ENCODE assay signal across 5 fruit fly cellular contexts in genomic region chr3R:8477361-8478007, dm6.
TF ChIP-seq lines count a peak whose summit lies in the region.

Gene CG45263, minus strand, starts transcription at chr3R:8477617.

- no peak for TF ChIP-seq CTCF in whole organism, embryonic (GFP tag; optimal IDR thresholded peaks at IDR 0.05; lab: Kevin White, UChicago)

TF ChIP-seq in whole organism, adult, 20 proteins besides CTCF, POLR2A, EP300 and RAD21:
- TF ChIP-seq CG14711 (tag; optimal IDR thresholded peaks at IDR 0.05; lab: Kevin White, UChicago) (no peak), CG7045 (GFP tag; optimal IDR thresholded peaks at IDR 0.05; lab: Kevin White, UChicago) (peak; percentile 19), Hr96 (GFP tag; optimal IDR thresholded peaks at IDR 0.05; lab: Kevin White, UChicago) (no peak), bab1 (GFP tag; optimal IDR thresholded peaks at IDR 0.05; lab: Kevin White, UChicago) (no peak), kay (GFP tag; lab: Kevin White, UChicago; ENCODE audit: borderline replicate concordance) (peak; percentile 21), cic (GFP tag; optimal IDR thresholded peaks at IDR 0.05; lab: Kevin White, UChicago) (no peak), CG7101 (tag; optimal IDR thresholded peaks at IDR 0.05; lab: Kevin White, UChicago) (no peak), CG5204 (GFP tag; optimal IDR thresholded peaks at IDR 0.05; lab: Kevin White, UChicago) (no peak)

TF ChIP-seq in whole organism, embryonic, 481 proteins besides CTCF, POLR2A, EP300 and RAD21 (continues in another document):
- peak; percentile 62; the same call in 2 of the 3 replicates for TF ChIP-seq CG6791 (GFP tag; IDR thresholded peaks at IDR 0.05; lab: Robert Waterston, UW; ENCODE audit: partially characterized antibody)
- TF ChIP-seq CG8290 (GFP tag; optimal IDR thresholded peaks at IDR 0.05; lab: Kevin White, UChicago), result no peak
- TF ChIP-seq CG8290 (tag; optimal IDR thresholded peaks at IDR 0.05; lab: Kevin White, UChicago), result peak in 1 of 2 experiments; percentile 34
- peak; percentile 76 for TF ChIP-seq stwl (tag; optimal IDR thresholded peaks at IDR 0.05; lab: Kevin White, UChicago)
- peak; percentile 4 for TF ChIP-seq caup (GFP tag; optimal IDR thresholded peaks at IDR 0.05; lab: Kevin White, UChicago; ENCODE audit: severe bottlenecking)
- peak; percentile 17; the same call in 1 of the 3 replicates for TF ChIP-seq CG34224 (GFP tag; IDR thresholded peaks at IDR 0.05; lab: Robert Waterston, UW; ENCODE audit: partially characterized antibody)
- TF ChIP-seq CG7556 (GFP tag; optimal IDR thresholded peaks at IDR 0.05; lab: Kevin White, UChicago), result no peak
- TF ChIP-seq CG2199 (GFP tag; IDR thresholded peaks at IDR 0.05; lab: Robert Waterston, UW), result 0 out of 3 replicates have a peak, but pooled peaks have one; percentile 61
- TF ChIP-seq CG12299 (tag; optimal IDR thresholded peaks at IDR 0.05; lab: Kevin White, UChicago), result no peak
- no peak for TF ChIP-seq CG7271 (tag; optimal IDR thresholded peaks at IDR 0.05; lab: Kevin White, UChicago)
- TF ChIP-seq CG18262 (tag; optimal IDR thresholded peaks at IDR 0.05; lab: Kevin White, UChicago), result no peak
- peak; percentile 35 for TF ChIP-seq abd-A (tag; optimal IDR thresholded peaks at IDR 0.05; lab: Kevin White, UChicago)
- TF ChIP-seq zen (tag; optimal IDR thresholded peaks at IDR 0.05; lab: Kevin White, UChicago), result peak; percentile 33
- no peak for TF ChIP-seq CG5245 (GFP tag; optimal IDR thresholded peaks at IDR 0.05; lab: Kevin White, UChicago)
- no peak for TF ChIP-seq CG17612 (GFP tag; IDR thresholded peaks at IDR 0.05; lab: Robert Waterston, UW)
- no peak for TF ChIP-seq trem (tag; optimal IDR thresholded peaks at IDR 0.05; lab: Kevin White, UChicago)
- peak; percentile 26; the same call in 1 of the 2 replicates for TF ChIP-seq CG13287 (GFP tag; IDR thresholded peaks at IDR 0.05; lab: Robert Waterston, UW; ENCODE audit: partially characterized antibody)
- TF ChIP-seq CG16813 (GFP tag; IDR thresholded peaks at IDR 0.05; lab: Robert Waterston, UW; ENCODE audit: partially characterized antibody), result peak; percentile 31; the same call in 1 of the 3 replicates

TF ChIP-seq in whole organism, prepupa, 60 proteins besides CTCF, POLR2A, EP300 and RAD21:
- TF ChIP-seq Eip75B (GFP tag; optimal IDR thresholded peaks at IDR 0.05; lab: Kevin White, UChicago) (peak; percentile 13), CG6792 (GFP tag; optimal IDR thresholded peaks at IDR 0.05; lab: Kevin White, UChicago) (no peak), ss (GFP tag; optimal IDR thresholded peaks at IDR 0.05; lab: Kevin White, UChicago) (peak; percentile 16 to 19), Eip93F (GFP tag; optimal IDR thresholded peaks at IDR 0.05; lab: Kevin White, UChicago) (no peak), Blimp-1 (GFP tag; optimal IDR thresholded peaks at IDR 0.05; lab: Kevin White, UChicago) (no peak), CG34406 (GFP tag; optimal IDR thresholded peaks at IDR 0.05; lab: Kevin White, UChicago) (no peak), CG9139 (GFP tag; optimal IDR thresholded peaks at IDR 0.05; lab: Kevin White, UChicago) (peak; percentile 13), CG7368 (GFP tag; optimal IDR thresholded peaks at IDR 0.05; lab: Kevin White, UChicago) (no peak), Gug (GFP tag; IDR thresholded peaks at IDR 0.05; lab: Robert Waterston, UW) (no peak), dsx (GFP tag; optimal IDR thresholded peaks at IDR 0.05; lab: Kevin White, UChicago; ENCODE audit: poor library complexity, severe bottlenecking) (peak; percentile 32), Hr39 (GFP tag; optimal IDR thresholded peaks at IDR 0.05; lab: Kevin White, UChicago) (no peak), eg (GFP tag; IDR thresholded peaks at IDR 0.05; lab: Robert Waterston, UW) (0 out of 3 replicates have a peak, but pooled peaks have one; percentile 24), svp (GFP tag; lab: Kevin White, UChicago) (peak; percentile 30), Eip78C (GFP tag; lab: Kevin White, UChicago) (peak; percentile 19), CG3919 (GFP tag; optimal IDR thresholded peaks at IDR 0.05; lab: Kevin White, UChicago) (peak; percentile 20), fkh (GFP tag; optimal IDR thresholded peaks at IDR 0.05; lab: Kevin White, UChicago) (peak; percentile 22), CG8319 (GFP tag; optimal IDR thresholded peaks at IDR 0.05; lab: Kevin White, UChicago) (peak; percentile 5), topi (GFP tag; optimal IDR thresholded peaks at IDR 0.05; lab: Kevin White, UChicago) (no peak), cyc (GFP tag; optimal IDR thresholded peaks at IDR 0.05; lab: Kevin White, UChicago) (no peak)

TF ChIP-seq in whole organism, pupa, 21 proteins besides CTCF, POLR2A, EP300 and RAD21:
- no peak for TF ChIP-seq CG14655 (GFP tag; optimal IDR thresholded peaks at IDR 0.05; lab: Kevin White, UChicago)
- TF ChIP-seq EcR (GFP tag; optimal IDR thresholded peaks at IDR 0.05; lab: Kevin White, UChicago), result no peak
- no peak for TF ChIP-seq Pif1A (GFP tag; optimal IDR thresholded peaks at IDR 0.05; lab: Kevin White, UChicago)
- peak; percentile 37 for TF ChIP-seq CG32121 (GFP tag; IDR thresholded peaks at IDR 0.05; lab: Robert Waterston, UW)
- TF ChIP-seq CG4496 (GFP tag; IDR thresholded peaks at IDR 0.05; lab: Robert Waterston, UW), result peak; percentile 74; the same call in 2 of the 3 replicates
- no peak for TF ChIP-seq Snoo (tag; optimal IDR thresholded peaks at IDR 0.05; lab: Kevin White, UChicago)
- TF ChIP-seq rn (GFP tag; IDR thresholded peaks at IDR 0.05; lab: Robert Waterston, UW), result no peak
- TF ChIP-seq CG12605 (GFP tag; IDR thresholded peaks at IDR 0.05; lab: Robert Waterston, UW), result no peak
- TF ChIP-seq CG34367 (tag; optimal IDR thresholded peaks at IDR 0.05; lab: Kevin White, UChicago), result no peak
- TF ChIP-seq CG13204 (GFP tag; optimal IDR thresholded peaks at IDR 0.05; lab: Kevin White, UChicago), result no peak
- TF ChIP-seq gl (tag; optimal IDR thresholded peaks at IDR 0.05; lab: Kevin White, UChicago), result no peak
- TF ChIP-seq CG15710 (tag; optimal IDR thresholded peaks at IDR 0.05; lab: Kevin White, UChicago), result no peak
- no peak for TF ChIP-seq CG10348 (GFP tag; IDR thresholded peaks at IDR 0.05; lab: Robert Waterston, UW)
- no peak for TF ChIP-seq CG17806 (tag; optimal IDR thresholded peaks at IDR 0.05; lab: Kevin White, UChicago)
- TF ChIP-seq CG8159 (tag; optimal IDR thresholded peaks at IDR 0.05; lab: Kevin White, UChicago), result no peak
- TF ChIP-seq CG8301 (tag; optimal IDR thresholded peaks at IDR 0.05; lab: Kevin White, UChicago), result no peak
- TF ChIP-seq Ets98B (GFP tag; IDR thresholded peaks at IDR 0.05; lab: Robert Waterston, UW), result peak; percentile 14; the same call in 1 of the 2 replicates
- TF ChIP-seq Pif1B (GFP tag; optimal IDR thresholded peaks at IDR 0.05; lab: Kevin White, UChicago), result no peak
- no peak for TF ChIP-seq CG9948 (tag; optimal IDR thresholded peaks at IDR 0.05; lab: Kevin White, UChicago)
- 0 out of 3 replicates have a peak, but pooled peaks have one; percentile 24 for TF ChIP-seq fd96Ca (GFP tag; IDR thresholded peaks at IDR 0.05; lab: Robert Waterston, UW)

TF ChIP-seq in whole organism, wandering third instar larva, 38 proteins besides CTCF, POLR2A, EP300 and RAD21:
- TF ChIP-seq sv (GFP tag; optimal IDR thresholded peaks at IDR 0.05; lab: Kevin White, UChicago) (no peak), Myc (optimal IDR thresholded peaks at IDR 0.05; lab: Kevin White, UChicago) (no peak), OdsH (GFP tag; optimal IDR thresholded peaks at IDR 0.05; lab: Kevin White, UChicago) (no peak), jim (GFP tag; optimal IDR thresholded peaks at IDR 0.05; lab: Kevin White, UChicago) (no peak), usp (GFP tag; optimal IDR thresholded peaks at IDR 0.05; lab: Kevin White, UChicago) (no peak), Vsx2 (GFP tag; optimal IDR thresholded peaks at IDR 0.05; lab: Kevin White, UChicago; ENCODE audit: partially characterized antibody) (no peak), CG9705 (GFP tag; optimal IDR thresholded peaks at IDR 0.05; lab: Kevin White, UChicago) (no peak), Sp1 (GFP tag; optimal IDR thresholded peaks at IDR 0.05; lab: Kevin White, UChicago) (no peak), Abd-B (GFP tag; optimal IDR thresholded peaks at IDR 0.05; lab: Kevin White, UChicago) (no peak), foxo (GFP tag; optimal IDR thresholded peaks at IDR 0.05; lab: Kevin White, UChicago) (no peak), dsf (GFP tag; optimal IDR thresholded peaks at IDR 0.05; lab: Kevin White, UChicago; ENCODE audit: borderline replicate concordance) (no peak), CrebA (GFP tag; optimal IDR thresholded peaks at IDR 0.05; lab: Kevin White, UChicago; ENCODE audit: borderline replicate concordance) (peak; percentile 0), Hr83 (GFP tag; optimal IDR thresholded peaks at IDR 0.05; lab: Kevin White, UChicago; ENCODE audit: poor library complexity, severe bottlenecking) (peak; percentile 17), fru (GFP tag; optimal IDR thresholded peaks at IDR 0.05; lab: Kevin White, UChicago) (no peak), dmrt93B (GFP tag; optimal IDR thresholded peaks at IDR 0.05; lab: Kevin White, UChicago) (no peak), Dfd (GFP tag; optimal IDR thresholded peaks at IDR 0.05; lab: Kevin White, UChicago) (no peak)
TF ChIP-seq in whole organism, wandering third instar larva: peak in this region for 2.
